Fruit fly (Drosophila melanogaster): ENCODE results near the gene RpS3.

The RpS3 gene

dm6 chr3R:23341769-23342352, 16.8 kb upstream of the RpS3 start:
- TF ChIP-seq h (optimal IDR thresholded peaks at IDR 0.05) (no peak), ttk (optimal IDR thresholded peaks at IDR 0.05) (no peak), insv (optimal IDR thresholded peaks at IDR 0.05) (no peak), Sin3A (optimal IDR thresholded peaks at IDR 0.05) (no peak), Myc (optimal IDR thresholded peaks at IDR 0.05) (no peak), psq (optimal IDR thresholded peaks at IDR 0.05) (no peak)

- TF ChIP-seq h (optimal IDR thresholded peaks at IDR 0.05) = no peak
- TF ChIP-seq insv (optimal IDR thresholded peaks at IDR 0.05) = no peak
- TF ChIP-seq psq (optimal IDR thresholded peaks at IDR 0.05) = no peak
- no peak for TF ChIP-seq Sin3A (optimal IDR thresholded peaks at IDR 0.05)
- no peak for TF ChIP-seq ttk (optimal IDR thresholded peaks at IDR 0.05)
- TF ChIP-seq Myc (optimal IDR thresholded peaks at IDR 0.05) = no peak
Observed at dm6 chr3R:23343707-23344310, 14.8 kb upstream of the RpS3 start.

- TF ChIP-seq h (optimal IDR thresholded peaks at IDR 0.05) = no peak
- TF ChIP-seq ttk (optimal IDR thresholded peaks at IDR 0.05) = no peak
Observed at dm6 chr3R:23345057-23345776, 13.4 kb upstream of the RpS3 start.

- TF ChIP-seq Sin3A (optimal IDR thresholded peaks at IDR 0.05) (no peak), ttk (optimal IDR thresholded peaks at IDR 0.05) (no peak), h (optimal IDR thresholded peaks at IDR 0.05) (no peak), insv (optimal IDR thresholded peaks at IDR 0.05) (no peak), psq (optimal IDR thresholded peaks at IDR 0.05) (no peak), Myc (optimal IDR thresholded peaks at IDR 0.05) (no peak)
Observed at dm6 chr3R:23346007-23346681, 12.5 kb upstream of the RpS3 start, which contains the start of gene pnt. Gene pnt, minus strand, starts transcription at chr3R:23346167.

dm6 chr3R:23346893-23347396, 11.7 kb upstream of the RpS3 start:
- TF ChIP-seq Sin3A (optimal IDR thresholded peaks at IDR 0.05) = no peak
- no peak for TF ChIP-seq h (optimal IDR thresholded peaks at IDR 0.05)
- TF ChIP-seq insv (optimal IDR thresholded peaks at IDR 0.05) = no peak
- no peak for TF ChIP-seq Myc (optimal IDR thresholded peaks at IDR 0.05)
- no peak for TF ChIP-seq ttk (optimal IDR thresholded peaks at IDR 0.05)
- TF ChIP-seq psq (optimal IDR thresholded peaks at IDR 0.05) = no peak

- TF ChIP-seq Myc (optimal IDR thresholded peaks at IDR 0.05) (no peak), insv (optimal IDR thresholded peaks at IDR 0.05) (no peak), psq (optimal IDR thresholded peaks at IDR 0.05) (no peak), Sin3A (optimal IDR thresholded peaks at IDR 0.05) (no peak), ttk (optimal IDR thresholded peaks at IDR 0.05) (no peak), h (optimal IDR thresholded peaks at IDR 0.05) (no peak)
Observed at dm6 chr3R:23347432-23348305, 10.9 kb upstream of the RpS3 start, which contains the start of gene PolE1. Gene PolE1, plus strand, starts transcription at chr3R:23348128.

- TF ChIP-seq Sin3A (optimal IDR thresholded peaks at IDR 0.05) (no peak), h (optimal IDR thresholded peaks at IDR 0.05) (no peak), Myc (optimal IDR thresholded peaks at IDR 0.05) (no peak), ttk (optimal IDR thresholded peaks at IDR 0.05) (no peak), insv (optimal IDR thresholded peaks at IDR 0.05) (no peak), psq (optimal IDR thresholded peaks at IDR 0.05) (no peak)
Observed at dm6 chr3R:23355829-23356738, 2.5 kb upstream of the RpS3 start, which contains the start of the genes ATPsynCF6 and Sec13. Gene ATPsynCF6, minus strand, starts transcription at chr3R:23356064. Gene Sec13, plus strand, starts transcription at chr3R:23356278.

dm6 chr3R:23356920-23357386, 1.7 kb upstream of the RpS3 start:
- no peak for TF ChIP-seq psq (optimal IDR thresholded peaks at IDR 0.05)
- no peak for TF ChIP-seq Myc (optimal IDR thresholded peaks at IDR 0.05)
- no peak for TF ChIP-seq insv (optimal IDR thresholded peaks at IDR 0.05)
- no peak for TF ChIP-seq h (optimal IDR thresholded peaks at IDR 0.05)
- no peak for TF ChIP-seq ttk (optimal IDR thresholded peaks at IDR 0.05)
- no peak for TF ChIP-seq Sin3A (optimal IDR thresholded peaks at IDR 0.05)

- no peak for TF ChIP-seq psq (optimal IDR thresholded peaks at IDR 0.05)
- TF ChIP-seq insv (optimal IDR thresholded peaks at IDR 0.05) = no peak
- TF ChIP-seq ttk (optimal IDR thresholded peaks at IDR 0.05) = no peak
- no peak for TF ChIP-seq h (optimal IDR thresholded peaks at IDR 0.05)
- no peak for TF ChIP-seq Myc (optimal IDR thresholded peaks at IDR 0.05)
- TF ChIP-seq Sin3A (optimal IDR thresholded peaks at IDR 0.05) = no peak
Observed at dm6 chr3R:23359420-23359819, 808 bp downstream of the RpS3 start.

dm6 chr3R:23360356-23360755, 1.7 kb downstream of the RpS3 start:
- TF ChIP-seq h (optimal IDR thresholded peaks at IDR 0.05) (no peak), Myc (optimal IDR thresholded peaks at IDR 0.05) (no peak), ttk (optimal IDR thresholded peaks at IDR 0.05) (no peak), Sin3A (optimal IDR thresholded peaks at IDR 0.05) (no peak), psq (optimal IDR thresholded peaks at IDR 0.05) (no peak)

Data from Kc167 (cell line).